Worm (Caenorhabditis elegans) whole organism, L1 larva: ENCODE measurements around the gene R13A1.1.

ENCODE experiments used
- C04F5.9 ChIP-seq: sonication (generic microtip); optimal IDR thresholded peaks from 2 replicates; lab custom pipeline; 2016; ENCODE audit warnings: missing genetic modification characterization, missing compliant biosample characterization
- C34B4.2 ChIP-seq: sonication (generic microtip); optimal IDR thresholded peaks from 2 replicates; lab custom pipeline; 2017; ENCODE audit warnings: mild to moderate bottlenecking, missing genetic modification characterization, missing compliant biosample characterization
- F16B12.6 ChIP-seq: fragments of 150-350 bp; optimal IDR thresholded peaks from 2 replicates; lab custom pipeline; 2014; ENCODE audit warnings: missing biosample characterization, missing genetic modification characterization
- alr-1 ChIP-seq: fragments of 200-800 bp; sonication (Bioruptor generic); optimal IDR thresholded peaks from 2 replicates; lab custom pipeline; 2018; ENCODE audit warnings: borderline replicate concordance, mild to moderate bottlenecking, missing genetic modification characterization, missing compliant biosample characterization
- aly-2 ChIP-seq: fragments of 150-350 bp; optimal IDR thresholded peaks from 2 replicates; lab custom pipeline; 2014; ENCODE audit warnings: missing biosample characterization, missing genetic modification characterization
- blmp-1 ChIP-seq: fragments of 150-350 bp; optimal IDR thresholded peaks from 2 replicates; lab custom pipeline; 2014; ENCODE audit warnings: missing biosample characterization, missing genetic modification characterization
- ceh-82 ChIP-seq, 3 experiments: fragments of 150-350 bp in 1 of 3; sonication (generic microtip) in 2 of 3; optimal IDR thresholded peaks; 2 replicates each; lab custom pipeline; 2014 to 2017; ENCODE audit warnings: missing biosample characterization in 3 of 3, missing genetic modification characterization in 3 of 3
- efl-1 ChIP-seq, 4 experiments: fragments of 150-350 bp; optimal IDR thresholded peaks in 3 of 4; peaks in 1 of 4; 1 replicate in 1 of 4; 2 replicates in 3 of 4; lab custom pipeline; 2014; ENCODE audit warnings: missing biosample characterization in 2 of 4, missing genetic modification characterization in 2 of 4, missing genetic modification reagents in 2 of 4
- egl-13 ChIP-seq: sonication (generic microtip); optimal IDR thresholded peaks from 2 replicates; lab custom pipeline; 2016; ENCODE audit warnings: missing genotype, missing genetic modification reagents, missing genetic modification characterization, missing compliant biosample characterization
- elt-3 ChIP-seq, 6 experiments: fragments of 150-350 bp in 1 of 6; sonication (generic microtip); optimal IDR thresholded peaks; 2 replicates each; lab custom pipeline; 2017 to 2018; ENCODE audit warnings: missing biosample characterization in 6 of 6, missing genetic modification characterization in 6 of 6, inconsistent platforms in 1 of 6
- fos-1 ChIP-seq: fragments of 150-350 bp; optimal IDR thresholded peaks from 2 replicates; lab custom pipeline; 2014; ENCODE audit warnings: missing biosample characterization, missing genetic modification characterization
- hlh-4 ChIP-seq: sonication (generic microtip); optimal IDR thresholded peaks from 2 replicates; lab custom pipeline; 2016; ENCODE audit warnings: mild to moderate bottlenecking, missing genetic modification characterization, missing compliant biosample characterization
- lin-14 ChIP-seq: fragments of 200-800 bp; sonication (Bioruptor generic); optimal IDR thresholded peaks from 2 replicates; lab custom pipeline; 2018; ENCODE audit warnings: mild to moderate bottlenecking, missing genetic modification characterization, moderate library complexity, missing compliant biosample characterization
- lin-35 ChIP-seq, 2 experiments: fragments of 150-350 bp; optimal IDR thresholded peaks; 2 replicates each; lab custom pipeline; 2014; ENCODE audit warnings: missing biosample characterization in 2 of 2, missing genetic modification characterization in 2 of 2, missing genetic modification reagents in 2 of 2
- lin-39 ChIP-seq: fragments of 150-350 bp; optimal IDR thresholded peaks from 2 replicates; lab custom pipeline; 2014; ENCODE audit warnings: missing biosample characterization, missing genetic modification reagents, missing genetic modification characterization
- lir-3 ChIP-seq: sonication (generic microtip); optimal IDR thresholded peaks from 2 replicates; lab custom pipeline; 2016; ENCODE audit warnings: mild to moderate bottlenecking, missing genetic modification characterization, moderate library complexity, missing compliant biosample characterization; ENCODE audit not compliant: poor library complexity
- mab-9 ChIP-seq: fragments of 200-800 bp; sonication (Bioruptor generic); IDR thresholded peaks from 2 replicates; pipeline ENCODE4 v1.3.6; 2022; ENCODE audit warnings: missing genetic modification reagents, missing genetic modification characterization, missing compliant biosample characterization
- mef-2 ChIP-seq: fragments of 150-350 bp; optimal IDR thresholded peaks from 2 replicates; lab custom pipeline; 2014; ENCODE audit warnings: missing biosample characterization, missing genetic modification characterization
- nhr-12 ChIP-seq: sonication (generic microtip); optimal IDR thresholded peaks from 2 replicates; lab custom pipeline; 2017; ENCODE audit warnings: missing biosample characterization, missing genetic modification characterization
- nhr-20 ChIP-seq: sonication (generic microtip); optimal IDR thresholded peaks from 2 replicates; lab custom pipeline; 2016; ENCODE audit warnings: mild to moderate bottlenecking, missing genetic modification characterization, missing compliant biosample characterization
- nhr-28 ChIP-seq: fragments of 150-350 bp; optimal IDR thresholded peaks from 2 replicates; lab custom pipeline; 2014; ENCODE audit warnings: missing biosample characterization, missing genetic modification characterization
- nhr-47 ChIP-seq: sonication (generic microtip); optimal IDR thresholded peaks from 2 replicates; lab custom pipeline; 2016; ENCODE audit warnings: mild to moderate bottlenecking, missing genetic modification characterization, moderate library complexity, missing compliant biosample characterization
- nhr-71 ChIP-seq: sonication (generic microtip); optimal IDR thresholded peaks from 2 replicates; lab custom pipeline; 2016; ENCODE audit warnings: mild to moderate bottlenecking, missing genetic modification characterization, moderate library complexity, missing compliant biosample characterization
- pag-3 ChIP-seq: sonication (generic microtip); optimal IDR thresholded peaks from 2 replicates; lab custom pipeline; 2017; ENCODE audit warnings: missing genetic modification characterization, mild to moderate bottlenecking, missing compliant biosample characterization, antibody characterized with exemption, borderline replicate concordance; ENCODE audit not compliant: insufficient read depth
- pax-3 ChIP-seq: fragments of 200-800 bp; sonication (Bioruptor generic); optimal IDR thresholded peaks from 2 replicates; lab custom pipeline; 2018; ENCODE audit warnings: mild to moderate bottlenecking, missing genetic modification characterization, moderate library complexity, missing compliant biosample characterization
- pqm-1 ChIP-seq: sonication (generic microtip); optimal IDR thresholded peaks from 3 replicates; lab custom pipeline; 2017; ENCODE audit warnings: missing biosample characterization, missing genetic modification characterization
- snpc-4 ChIP-seq: fragments of 150-350 bp; optimal IDR thresholded peaks from 2 replicates; lab custom pipeline; 2014; ENCODE audit warnings: missing biosample characterization, missing genetic modification characterization
- swsn-7 ChIP-seq: sonication (generic microtip); optimal IDR thresholded peaks from 2 replicates; lab custom pipeline; 2016; ENCODE audit warnings: missing genetic modification characterization, missing compliant biosample characterization
- tbx-2 ChIP-seq: sonication (generic microtip); optimal IDR thresholded peaks from 2 replicates; lab custom pipeline; 2016; ENCODE audit warnings: missing genetic modification characterization, missing compliant biosample characterization
- unc-130 ChIP-seq: fragments of 150-350 bp; optimal IDR thresholded peaks from 2 replicates; lab custom pipeline; 2017; ENCODE audit warnings: missing biosample characterization, missing genetic modification characterization, inconsistent platforms
- unc-98 ChIP-seq: fragments of 200-800 bp; sonication (Bioruptor generic); IDR thresholded peaks from 2 replicates; pipeline ENCODE4 v1.3.6; 2022; ENCODE audit warnings: missing genetic modification characterization, missing compliant biosample characterization
- vab-15 ChIP-seq: sonication (generic microtip); optimal IDR thresholded peaks from 2 replicates; lab custom pipeline; 2017; ENCODE audit warnings: missing genotype, mild to moderate bottlenecking, missing genetic modification characterization, missing compliant biosample characterization
- zag-1 ChIP-seq: fragments of 150-350 bp; optimal IDR thresholded peaks from 2 replicates; lab custom pipeline; 2014; ENCODE audit warnings: missing biosample characterization, missing genetic modification characterization
- ztf-4 ChIP-seq: fragments of 150-350 bp; optimal IDR thresholded peaks from 2 replicates; lab custom pipeline; 2014; ENCODE audit warnings: missing biosample characterization, missing genetic modification characterization

The R13A1.1 gene

ce11 chrIV:7195734-7196133 lies 24.1 kb upstream of the R13A1.1 start, which contains the start of gene best-16:
best-16 (minus strand) TSS chrIV:7195834.
- TF ChIP-seq alr-1: no peak
- TF ChIP-seq nhr-47: no peak
- no peak for TF ChIP-seq fos-1 (tag; lab: Kevin White, UChicago)
- TF ChIP-seq F16B12.6 (tag; lab: Kevin White, UChicago): no peak
- TF ChIP-seq lin-39 (tag; lab: Kevin White, UChicago): no peak
- TF ChIP-seq ztf-4 (tag; lab: Kevin White, UChicago): no peak
- no peak for TF ChIP-seq nhr-20 (tag; lab: Kevin White, UChicago)
- no peak for TF ChIP-seq hlh-4
- TF ChIP-seq, all 84 proteins: peak for 0

- TF ChIP-seq unc-130 (tag; lab: Kevin White, UChicago) (no peak), pag-3 (tag; lab: Kevin White, UChicago) (no peak), lir-3 (tag; lab: Kevin White, UChicago) (no peak), tbx-2 (no peak), C04F5.9 (tag; lab: Kevin White, UChicago) (no peak), elt-3 (tag; optimal IDR thresholded peaks at IDR 0.05; lab: Kevin White, UChicago) (no peak), mab-9 (GFP tag; lab: Robert Waterston, UW) (no peak), blmp-1 (tag; lab: Kevin White, UChicago) (no peak), nhr-28 (tag; lab: Kevin White, UChicago) (no peak)
Measured at ce11 chrIV:7196853-7197252, 23.0 kb upstream of the R13A1.1 start, which contains the start of gene unc-8. unc-8 (plus strand) TSS chrIV:7197153.

- TF ChIP-seq aly-2 (tag; lab: Kevin White, UChicago): no peak
- no peak for TF ChIP-seq lin-14
- TF ChIP-seq pqm-1 (tag; lab: Kevin White, UChicago): no peak
- TF ChIP-seq vab-15 (tag; lab: Kevin White, UChicago): no peak
- TF ChIP-seq nhr-12: no peak
- TF ChIP-seq unc-130 (tag; lab: Kevin White, UChicago): no peak
- no peak for TF ChIP-seq alr-1
- TF ChIP-seq swsn-7 (tag; lab: Kevin White, UChicago): no peak
- no peak for TF ChIP-seq pax-3
- no peak for TF ChIP-seq lin-39 (tag; lab: Kevin White, UChicago)
- TF ChIP-seq zag-1 (tag; lab: Kevin White, UChicago): no peak
- TF ChIP-seq snpc-4 (tag; lab: Kevin White, UChicago): no peak
- no peak for TF ChIP-seq nhr-71 (tag; lab: Kevin White, UChicago)
- TF ChIP-seq unc-98 (GFP tag; lab: Robert Waterston, UW): no peak
- no peak for TF ChIP-seq nhr-28 (tag; lab: Kevin White, UChicago)
Measured at ce11 chrIV:7203696-7204095, 16.1 kb upstream of the R13A1.1 start, which contains the start of gene R13A1.3. R13A1.3 (plus strand) TSS chrIV:7203996.

ce11 chrIV:7205969-7206368 lies 13.9 kb upstream of the R13A1.1 start, which contains the start of gene kcc-1:
kcc-1 (plus strand) TSS chrIV:7206269.
- TF ChIP-seq ztf-4 (tag; lab: Kevin White, UChicago): no peak
- no peak for TF ChIP-seq nhr-12

ce11 chrIV:7208961-7209360 lies 10.9 kb upstream of the R13A1.1 start:
- TF ChIP-seq nhr-12 (no peak), blmp-1 (tag; lab: Kevin White, UChicago) (peak; percentile 90), zag-1 (tag; lab: Kevin White, UChicago) (no peak), efl-1 (optimal IDR thresholded peaks at IDR 0.05; lab: Kevin White, UChicago) (no peak), efl-1 (GFP tag; optimal IDR thresholded peaks at IDR 0.05 in 1 of 2; lab: Kevin White, UChicago) (peak in 1 of 2 experiments; percentile 43), vab-15 (tag; lab: Kevin White, UChicago) (no peak), egl-13 (tag; lab: Kevin White, UChicago) (no peak), mef-2 (no peak), pqm-1 (tag; lab: Kevin White, UChicago) (no peak), C34B4.2 (no peak), pax-3 (no peak), unc-98 (GFP tag; lab: Robert Waterston, UW) (no peak), lin-35 (GFP tag; optimal IDR thresholded peaks at IDR 0.05; lab: Kevin White, UChicago) (no peak), ceh-82 (tag; optimal IDR thresholded peaks at IDR 0.05; lab: Kevin White, UChicago) (no peak)
